Worm (Caenorhabditis elegans) whole organism, L2 larva: ENCODE measurements around the gene magu-4.
"Not testable (repeated sequence)": the region's sequence is repeated elsewhere in the genome, so short reads cannot be mapped to it uniquely, and the experiment has no call there.

ENCODE experiments used
- C34F6.9 ChIP-seq: fragments of 150-350 bp; optimal IDR thresholded peaks from 2 replicates; lab custom pipeline; 2014; ENCODE audit warnings: missing biosample characterization, missing genetic modification characterization
- R02D3.7 ChIP-seq: fragments of 150-350 bp; optimal IDR thresholded peaks from 2 replicates; lab custom pipeline; 2014; ENCODE audit warnings: missing biosample characterization, missing genetic modification characterization
- alr-1 ChIP-seq: fragments of 150-350 bp; optimal IDR thresholded peaks from 2 replicates; lab custom pipeline; 2014; ENCODE audit warnings: missing biosample characterization, missing genetic modification characterization
- ama-1 ChIP-seq: fragments of 150-350 bp; optimal IDR thresholded peaks from 2 replicates; lab custom pipeline; 2018; ENCODE audit warnings: inconsistent platforms
- blmp-1 ChIP-seq: sonication (generic microtip); optimal IDR thresholded peaks from 2 replicates; lab custom pipeline; 2017; ENCODE audit warnings: missing genetic modification characterization, mild to moderate bottlenecking, missing compliant biosample characterization, antibody characterized with exemption, moderate library complexity; ENCODE audit not compliant: insufficient read depth
- ceh-16 ChIP-seq: fragments of 150-350 bp; optimal IDR thresholded peaks from 2 replicates; lab custom pipeline; 2014; ENCODE audit warnings: missing biosample characterization, missing genetic modification characterization
- ceh-82 ChIP-seq: fragments of 150-350 bp; optimal IDR thresholded peaks from 2 replicates; lab custom pipeline; 2014; ENCODE audit warnings: missing biosample characterization, missing genetic modification characterization
- crh-2 ChIP-seq: sonication (generic microtip); optimal IDR thresholded peaks from 2 replicates; lab custom pipeline; 2017; ENCODE audit warnings: missing biosample characterization, missing genetic modification characterization
- dmd-4 ChIP-seq: sonication (generic microtip); optimal IDR thresholded peaks from 2 replicates; lab custom pipeline; 2017; ENCODE audit warnings: missing biosample characterization, missing genetic modification characterization
- elt-1 ChIP-seq: fragments of 150-350 bp; optimal IDR thresholded peaks from 2 replicates; lab custom pipeline; 2014; ENCODE audit warnings: missing biosample characterization, missing genetic modification characterization
- fos-1 ChIP-seq: fragments of 150-350 bp; optimal IDR thresholded peaks from 2 replicates; lab custom pipeline; 2014; ENCODE audit warnings: missing biosample characterization, missing genetic modification characterization
- gmeb-1 ChIP-seq: fragments of 150-350 bp; optimal IDR thresholded peaks from 2 replicates; lab custom pipeline; 2014; ENCODE audit warnings: missing biosample characterization, missing genetic modification characterization
- lin-11 ChIP-seq: fragments of 150-350 bp; sonication (generic microtip); optimal IDR thresholded peaks from 2 replicates; lab custom pipeline; 2014; ENCODE audit warnings: missing biosample characterization, missing genetic modification characterization, inconsistent platforms, mixed read lengths
- lin-39 ChIP-seq: fragments of 150-350 bp; optimal IDR thresholded peaks from 2 replicates; lab custom pipeline; 2014; ENCODE audit warnings: missing biosample characterization, missing genetic modification reagents, missing genetic modification characterization
- lsy-2 ChIP-seq, 2 experiments: fragments of 150-350 bp in 1 of 2; sonication (generic microtip) in 1 of 2; optimal IDR thresholded peaks; 2 replicates each; lab custom pipeline; 2014 to 2017; ENCODE audit warnings: missing biosample characterization in 2 of 2, missing genetic modification characterization in 2 of 2
- mab-5 ChIP-seq: fragments of 150-350 bp; optimal IDR thresholded peaks from 2 replicates; lab custom pipeline; 2014; ENCODE audit warnings: missing biosample characterization, missing genetic modification characterization
- mdl-1 ChIP-seq, 2 experiments: fragments of 150-350 bp in 1 of 2; sonication (generic microtip) in 1 of 2; optimal IDR thresholded peaks; 2 replicates each; lab custom pipeline; 2017; ENCODE audit warnings: missing biosample characterization in 2 of 2, missing genetic modification characterization in 2 of 2
- nhr-11 ChIP-seq: fragments of 150-350 bp; optimal IDR thresholded peaks from 2 replicates; lab custom pipeline; 2014; ENCODE audit warnings: missing biosample characterization, missing genetic modification characterization
- nhr-21 ChIP-seq: fragments of 150-350 bp; optimal IDR thresholded peaks from 2 replicates; lab custom pipeline; 2014; ENCODE audit warnings: missing biosample characterization, missing genetic modification characterization
- nhr-237 ChIP-seq: fragments of 150-350 bp; optimal IDR thresholded peaks from 2 replicates; lab custom pipeline; 2014; ENCODE audit warnings: missing biosample characterization, missing genetic modification characterization
- nhr-25 ChIP-seq: fragments of 150-350 bp; sonication (generic microtip); optimal IDR thresholded peaks from 3 replicates; lab custom pipeline; 2014; ENCODE audit warnings: missing biosample characterization, missing genetic modification characterization
- nhr-6 ChIP-seq: fragments of 150-350 bp; optimal IDR thresholded peaks from 2 replicates; lab custom pipeline; 2014; ENCODE audit warnings: missing biosample characterization, missing genetic modification characterization
- nhr-77 ChIP-seq: fragments of 150-350 bp; optimal IDR thresholded peaks from 2 replicates; lab custom pipeline; 2014; ENCODE audit warnings: missing biosample characterization, missing genetic modification characterization
- peb-1 ChIP-seq: fragments of 150-350 bp; optimal IDR thresholded peaks from 2 replicates; lab custom pipeline; 2014; ENCODE audit warnings: missing biosample characterization, missing genetic modification characterization
- skn-1 ChIP-seq: sonication (generic microtip); optimal IDR thresholded peaks from 2 replicates; lab custom pipeline; 2017; ENCODE audit warnings: missing biosample characterization, missing genetic modification characterization
- sma-9 ChIP-seq, 2 experiments: fragments of 150-350 bp in 1 of 2; sonication (generic microtip) in 1 of 2; optimal IDR thresholded peaks; 2 replicates each; lab custom pipeline; 2014 to 2016; ENCODE audit warnings: missing genetic modification characterization in 2 of 2, mild to moderate bottlenecking in 1 of 2, missing biosample characterization in 1 of 2, missing compliant biosample characterization in 1 of 2, missing genetic modification reagents in 1 of 2, moderate library complexity in 1 of 2
- snpc-4 ChIP-seq: fragments of 150-350 bp; optimal IDR thresholded peaks from 2 replicates; lab custom pipeline; 2014; ENCODE audit warnings: missing biosample characterization, missing genetic modification characterization
- unc-39 ChIP-seq: fragments of 150-350 bp; optimal IDR thresholded peaks from 2 replicates; lab custom pipeline; 2014; ENCODE audit warnings: missing biosample characterization, missing genetic modification characterization
- unc-55 ChIP-seq: fragments of 150-350 bp; sonication (generic microtip); optimal IDR thresholded peaks from 3 replicates; lab custom pipeline; 2014; ENCODE audit warnings: missing biosample characterization, missing genetic modification reagents, missing genetic modification characterization
- unc-62 ChIP-seq: fragments of 150-350 bp; optimal IDR thresholded peaks from 2 replicates; lab custom pipeline; 2014; ENCODE audit warnings: missing biosample characterization, missing genetic modification reagents, missing genetic modification characterization
- zag-1 ChIP-seq: fragments of 150-350 bp; optimal IDR thresholded peaks from 2 replicates; lab custom pipeline; 2014; ENCODE audit warnings: missing biosample characterization, missing genetic modification characterization
- ztf-1 ChIP-seq: fragments of 200-800 bp; sonication (Bioruptor generic); conservative IDR thresholded peaks from 2 replicates; pipeline ENCODE4 v1.3.6; 2022; ENCODE audit warnings: missing genetic modification characterization, missing compliant biosample characterization
- ztf-4 ChIP-seq: fragments of 150-350 bp; optimal IDR thresholded peaks from 2 replicates; lab custom pipeline; 2014; ENCODE audit warnings: missing biosample characterization, missing genetic modification characterization

The magu-4 gene

ce11 chrIV:10027566-10027965, 18.0 kb downstream of the magu-4 start, which contains the start of gene gipc-2:
TSS of gene gipc-2 (minus strand) at chrIV:10027666.
- no peak for TF ChIP-seq fos-1 (tag; lab: Kevin White, UChicago)
- no peak for TF ChIP-seq crh-2 (tag; lab: Kevin White, UChicago)
- no peak for TF ChIP-seq lin-11 (tag; lab: Kevin White, UChicago)
- TF ChIP-seq ama-1 = no peak
- no peak for TF ChIP-seq C34F6.9 (tag; lab: Kevin White, UChicago)
- no peak for TF ChIP-seq snpc-4 (tag; lab: Kevin White, UChicago)
- TF ChIP-seq nhr-77 (tag; lab: Kevin White, UChicago) = no peak
- no peak for TF ChIP-seq sma-9 (GFP tag; optimal IDR thresholded peaks at IDR 0.05; lab: Kevin White, UChicago)
- TF ChIP-seq sma-9 (tag; optimal IDR thresholded peaks at IDR 0.05; lab: Kevin White, UChicago) = no peak
- TF ChIP-seq unc-39 = no peak
- no peak for TF ChIP-seq lin-39
- TF ChIP-seq elt-1 (tag; lab: Kevin White, UChicago) = no peak
- no peak for TF ChIP-seq R02D3.7 (tag; lab: Kevin White, UChicago)
- TF ChIP-seq unc-62 (GFP tag; lab: Kevin White, UChicago) = no peak
- no peak for TF ChIP-seq nhr-11
- TF ChIP-seq lsy-2 (tag; optimal IDR thresholded peaks at IDR 0.05; lab: Kevin White, UChicago) = no peak
- TF ChIP-seq dmd-4 (tag; lab: Kevin White, UChicago) = no peak

- not testable (repeated sequence) for TF ChIP-seq alr-1; unc-55 (GFP tag; lab: Kevin White, UChicago); ceh-82
- TF ChIP-seq, all 48 proteins: peak for 0; not testable (repeated sequence) for 48
These were observed 19.2 kb downstream of the magu-4 start, which contains the start of the genes F44D12.16 and msd-2 for ce11 chrIV:10028779-10029178. TSS of gene F44D12.16 (plus strand) at chrIV:10029079. TSS of gene msd-2 (plus strand) at chrIV:10029083.

ce11 chrIV:10033053-10033452, 23.5 kb downstream of the magu-4 start, which contains the start of gene F44D12.6:
TSS of gene F44D12.6 (plus strand) at chrIV:10033353.
- TF ChIP-seq skn-1 = no peak
- TF ChIP-seq mdl-1 (tag; optimal IDR thresholded peaks at IDR 0.05; lab: Kevin White, UChicago) = no peak
- no peak for TF ChIP-seq nhr-25 (tag; lab: Kevin White, UChicago)
- no peak for TF ChIP-seq nhr-6 (tag; lab: Kevin White, UChicago)
- no peak for TF ChIP-seq nhr-237 (tag; lab: Kevin White, UChicago)
- no peak for TF ChIP-seq peb-1 (tag; lab: Kevin White, UChicago)
- TF ChIP-seq unc-39 = no peak
- no peak for TF ChIP-seq sma-9 (GFP tag; optimal IDR thresholded peaks at IDR 0.05; lab: Kevin White, UChicago)
- TF ChIP-seq sma-9 (tag; optimal IDR thresholded peaks at IDR 0.05; lab: Kevin White, UChicago) = no peak
- no peak for TF ChIP-seq ztf-1 (GFP tag; lab: Robert Waterston, UW)
- no peak for TF ChIP-seq lsy-2 (tag; optimal IDR thresholded peaks at IDR 0.05; lab: Kevin White, UChicago)
- TF ChIP-seq ama-1 = no peak
- no peak for TF ChIP-seq alr-1
- TF ChIP-seq unc-55 (GFP tag; lab: Kevin White, UChicago) = no peak
- no peak for TF ChIP-seq mab-5
- TF ChIP-seq unc-62 (GFP tag; lab: Kevin White, UChicago) = no peak
- TF ChIP-seq nhr-21 (tag; lab: Kevin White, UChicago) = no peak
- TF ChIP-seq elt-1 (tag; lab: Kevin White, UChicago) = no peak
- TF ChIP-seq lin-39 = no peak
- no peak for TF ChIP-seq fos-1 (tag; lab: Kevin White, UChicago)

ce11 chrIV:10036966-10037365, 27.4 kb downstream of the magu-4 start, which contains the start of gene F44D12.10:
TSS of gene F44D12.10 (minus strand) at chrIV:10037066.
- no peak for TF ChIP-seq dmd-4 (tag; lab: Kevin White, UChicago)
- no peak for TF ChIP-seq peb-1 (tag; lab: Kevin White, UChicago)
- no peak for TF ChIP-seq blmp-1 (tag; lab: Kevin White, UChicago)
- no peak for TF ChIP-seq ztf-4 (tag; lab: Kevin White, UChicago)
- no peak for TF ChIP-seq ceh-16 (tag; lab: Kevin White, UChicago)
- no peak for TF ChIP-seq nhr-237 (tag; lab: Kevin White, UChicago)
- TF ChIP-seq gmeb-1 = no peak
- no peak for TF ChIP-seq nhr-77 (tag; lab: Kevin White, UChicago)
- no peak for TF ChIP-seq nhr-11
- TF ChIP-seq zag-1 (tag; lab: Kevin White, UChicago) = no peak

ce11 chrIV:10040803-10041202, 31.2 kb downstream of the magu-4 start, which contains the start of gene dhs-31:
TSS of gene dhs-31 (minus strand) at chrIV:10040903.
- no peak for TF ChIP-seq ztf-4 (tag; lab: Kevin White, UChicago)
